Worm (Caenorhabditis elegans): ENCODE measurements around the gene K07B1.4.

DNA sequence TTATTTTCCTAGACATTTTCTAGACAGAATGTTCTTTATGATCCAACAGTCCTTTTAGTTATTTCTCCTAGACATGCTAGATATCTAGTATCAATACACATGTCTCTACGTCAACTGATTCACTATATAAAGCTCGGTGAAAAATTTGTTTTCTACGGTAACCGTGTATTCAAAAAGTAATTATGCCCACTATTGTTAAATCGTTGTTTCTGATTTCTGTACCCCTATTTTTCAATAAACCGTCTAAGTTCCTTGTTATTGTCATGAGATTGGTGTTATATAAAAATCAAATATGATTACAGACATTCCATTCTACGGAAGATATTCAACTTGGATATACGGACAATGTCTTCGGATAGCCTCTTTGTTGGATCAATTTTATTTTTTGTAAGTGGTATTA lies 24.2 kb downstream of the K07B1.4 start, which contains the start of gene srx-46:
- TF ChIP-seq elt-3 (tag; optimal IDR thresholded peaks at IDR 0.05) (no peak), ces-1 (GFP tag; optimal IDR thresholded peaks at IDR 0.05) (no peak), lin-13 (tag; optimal IDR thresholded peaks at IDR 0.05) (no peak), snpc-4 (tag; optimal IDR thresholded peaks at IDR 0.05) (no peak), elt-1 (tag; optimal IDR thresholded peaks at IDR 0.05; ENCODE audit: borderline replicate concordance, insufficient read depth) (no peak), pha-4 (tag; optimal IDR thresholded peaks at IDR 0.05) (no peak), sptf-1 (tag; optimal IDR thresholded peaks at IDR 0.05) (no peak), nhr-12 (tag; optimal IDR thresholded peaks at IDR 0.05) (no peak), nhr-237 (tag; optimal IDR thresholded peaks at IDR 0.05) (no peak), unc-39 (tag; optimal IDR thresholded peaks at IDR 0.05) (no peak)
